Worm (Caenorhabditis elegans): ENCODE data around the gene gcy-29.

ce11 chrII:14598367-14598766 lies 49.8 kb upstream of the gcy-29 start:
- TF ChIP-seq tbx-2 (tag; optimal IDR thresholded peaks at IDR 0.05) (no peak), odd-2 (tag; optimal IDR thresholded peaks at IDR 0.05) (no peak), ama-1 (optimal IDR thresholded peaks at IDR 0.05) (no peak)
